Worm (Caenorhabditis elegans): ENCODE results near the gene nhr-234.

nhr-234 gene

ce11 chrII:12626120-12626624 is 10.3 kb upstream of the nhr-234 start:
- TF ChIP-seq C08G9.2 (tag; optimal IDR thresholded peaks at IDR 0.05) (no peak), dve-1 (tag; optimal IDR thresholded peaks at IDR 0.05) (no peak), ztf-16 (tag; optimal IDR thresholded peaks at IDR 0.05) (no peak), fax-1 (tag; optimal IDR thresholded peaks at IDR 0.05) (no peak), madf-2 (tag; optimal IDR thresholded peaks at IDR 0.05) (no peak), dmd-4 (tag; optimal IDR thresholded peaks at IDR 0.05; ENCODE audit: borderline replicate concordance) (no peak), mec-3 (tag; optimal IDR thresholded peaks at IDR 0.05; ENCODE audit: borderline replicate concordance) (no peak), ceh-45 (GFP tag; IDR thresholded peaks at IDR 0.05) (no peak), elt-2 (tag; optimal IDR thresholded peaks at IDR 0.05) (no peak)

- TF ChIP-seq C08G9.2 (tag; optimal IDR thresholded peaks at IDR 0.05): no peak
- no peak for TF ChIP-seq ceh-14 (tag; optimal IDR thresholded peaks at IDR 0.05)
- no peak for TF ChIP-seq fax-1 (tag; optimal IDR thresholded peaks at IDR 0.05)
- no peak for TF ChIP-seq hlh-30 (tag; optimal IDR thresholded peaks at IDR 0.05; ENCODE audit: insufficient read depth)
- no peak for TF ChIP-seq lim-6 (tag; optimal IDR thresholded peaks at IDR 0.05)
- no peak for TF ChIP-seq zip-5 (tag; optimal IDR thresholded peaks at IDR 0.05)
- no peak for TF ChIP-seq unc-42 (tag; optimal IDR thresholded peaks at IDR 0.05)
- no peak for TF ChIP-seq ceh-34 (tag; optimal IDR thresholded peaks at IDR 0.05)
- no peak for TF ChIP-seq unc-3 (GFP tag; conservative IDR thresholded peaks at IDR 0.05)
- no peak for TF ChIP-seq unc-3 (tag; optimal IDR thresholded peaks at IDR 0.05)
- TF ChIP-seq ceh-6 (GFP tag; optimal IDR thresholded peaks at IDR 0.05): no peak
- no peak for TF ChIP-seq elt-4 (tag; optimal IDR thresholded peaks at IDR 0.05)
- no peak for TF ChIP-seq madf-2 (tag; optimal IDR thresholded peaks at IDR 0.05)
- TF ChIP-seq ceh-2 (tag; optimal IDR thresholded peaks at IDR 0.05): no peak
- TF ChIP-seq tbx-2 (tag; optimal IDR thresholded peaks at IDR 0.05): no peak
- no peak for TF ChIP-seq ceh-45 (GFP tag; IDR thresholded peaks at IDR 0.05)
- TF ChIP-seq ceh-48 (tag; optimal IDR thresholded peaks at IDR 0.05): no peak
- TF ChIP-seq ztf-16 (tag; optimal IDR thresholded peaks at IDR 0.05): no peak
- TF ChIP-seq pag-3 (tag; optimal IDR thresholded peaks at IDR 0.05; ENCODE audit: borderline replicate concordance): no peak
Observed at ce11 chrII:12626887-12627286, 9.6 kb upstream of the nhr-234 start, which contains the start of gene nspe-7. nspe-7 (plus strand) TSS chrII:12627187.

ce11 chrII:12628566-12628965 is 7.9 kb upstream of the nhr-234 start, which contains the start of gene nspe-5:
nspe-5 (plus strand) TSS chrII:12628866.
- TF ChIP-seq ztf-16 (tag; optimal IDR thresholded peaks at IDR 0.05) (no peak), ceh-31 (tag; optimal IDR thresholded peaks at IDR 0.05) (no peak), gmeb-2 (tag; optimal IDR thresholded peaks at IDR 0.05) (no peak), pha-4 (tag; optimal IDR thresholded peaks at IDR 0.05) (no peak), ceh-18 (tag; optimal IDR thresholded peaks at IDR 0.05) (no peak), sox-2 (GFP tag; IDR thresholded peaks at IDR 0.05) (no peak), fkh-10 (GFP tag; optimal IDR thresholded peaks at IDR 0.05) (no peak), nfya-1 (tag; optimal IDR thresholded peaks at IDR 0.05) (no peak), unc-55 (GFP tag; optimal IDR thresholded peaks at IDR 0.05) (no peak), tbx-7 (tag; optimal IDR thresholded peaks at IDR 0.05) (no peak), eyg-1 (tag; optimal IDR thresholded peaks at IDR 0.05) (no peak)

ce11 chrII:12629387-12629786 is 7.1 kb upstream of the nhr-234 start, which contains the start of gene Y38E10A.28:
Y38E10A.28 (plus strand) TSS chrII:12629687.
- no peak for TF ChIP-seq K02D7.2 (tag; optimal IDR thresholded peaks at IDR 0.05)
- TF ChIP-seq tbx-7 (tag; optimal IDR thresholded peaks at IDR 0.05): no peak
- no peak for TF ChIP-seq ceh-2 (tag; optimal IDR thresholded peaks at IDR 0.05)
- TF ChIP-seq ceh-31 (tag; optimal IDR thresholded peaks at IDR 0.05): no peak
- no peak for TF ChIP-seq che-1 (tag; optimal IDR thresholded peaks at IDR 0.05)
- no peak for TF ChIP-seq C08G9.2 (tag; optimal IDR thresholded peaks at IDR 0.05)
- TF ChIP-seq unc-42 (tag; optimal IDR thresholded peaks at IDR 0.05): no peak
- TF ChIP-seq nhr-232 (tag; optimal IDR thresholded peaks at IDR 0.05): no peak
- TF ChIP-seq elt-2 (tag; optimal IDR thresholded peaks at IDR 0.05): no peak
- no peak for TF ChIP-seq ceh-45 (GFP tag; IDR thresholded peaks at IDR 0.05)
- no peak for TF ChIP-seq lin-11 (tag; optimal IDR thresholded peaks at IDR 0.05)
- no peak for TF ChIP-seq ceh-9 (tag; optimal IDR thresholded peaks at IDR 0.05)

Measured in whole organism, late embryonic.